Worm (Caenorhabditis elegans) whole organism, L3 larva: Measurements from ENCODE around the gene clec-146.

ENCODE experiments used
- aly-2 ChIP-seq: fragments of 150-350 bp; optimal IDR thresholded peaks from 2 replicates; lab custom pipeline; 2014; ENCODE audit warnings: missing biosample characterization, missing genetic modification characterization
- ama-1 ChIP-seq: fragments of 150-350 bp; optimal IDR thresholded peaks from 2 replicates; lab custom pipeline; 2018
- ceh-16 ChIP-seq: sonication (generic microtip); optimal IDR thresholded peaks from 2 replicates; lab custom pipeline; 2017; ENCODE audit warnings: missing biosample characterization, missing genetic modification characterization
- ceh-28 ChIP-seq: fragments of 150-350 bp; optimal IDR thresholded peaks from 2 replicates; lab custom pipeline; 2014; ENCODE audit warnings: missing biosample characterization, missing genetic modification reagents, missing genetic modification characterization
- ceh-82 ChIP-seq: fragments of 150-350 bp; optimal IDR thresholded peaks from 2 replicates; lab custom pipeline; 2014; ENCODE audit warnings: missing biosample characterization, missing genetic modification characterization
- ceh-9 ChIP-seq: sonication (generic microtip); optimal IDR thresholded peaks from 2 replicates; lab custom pipeline; 2018; ENCODE audit warnings: missing biosample characterization, missing genetic modification characterization
- daf-12 ChIP-seq: fragments of 150-350 bp; optimal IDR thresholded peaks from 2 replicates; lab custom pipeline; 2014; ENCODE audit warnings: missing biosample characterization, missing genetic modification reagents, missing genetic modification characterization
- egl-27 ChIP-seq: sonication (generic microtip); optimal IDR thresholded peaks from 4 replicates; lab custom pipeline; 2017; ENCODE audit warnings: missing biosample characterization, missing genetic modification reagents, missing genetic modification characterization
- egl-5 ChIP-seq: fragments of 150-350 bp; optimal IDR thresholded peaks from 2 replicates; lab custom pipeline; 2017; ENCODE audit warnings: missing biosample characterization, missing genetic modification reagents, missing genetic modification characterization, inconsistent platforms
- elt-1 ChIP-seq: fragments of 150-350 bp; optimal IDR thresholded peaks from 2 replicates; lab custom pipeline; 2014; ENCODE audit warnings: missing biosample characterization, missing genetic modification characterization
- elt-2 ChIP-seq: sonication (generic microtip); optimal IDR thresholded peaks from 2 replicates; lab custom pipeline; 2016; ENCODE audit warnings: missing genetic modification reagents, mild to moderate bottlenecking, missing genetic modification characterization, missing compliant biosample characterization
- eor-1 ChIP-seq, 2 experiments: fragments of 150-350 bp; optimal IDR thresholded peaks; 2 replicates each; lab custom pipeline; 2014 to 2018; ENCODE audit warnings: missing biosample characterization in 2 of 2, missing genetic modification characterization in 2 of 2
- fos-1 ChIP-seq: fragments of 150-350 bp; optimal IDR thresholded peaks from 2 replicates; lab custom pipeline; 2014; ENCODE audit warnings: missing biosample characterization, missing genetic modification characterization
- lin-15B ChIP-seq: fragments of 150-350 bp; optimal IDR thresholded peaks from 2 replicates; lab custom pipeline; 2014; ENCODE audit warnings: missing biosample characterization, missing genetic modification characterization
- lin-39 ChIP-seq: fragments of 150-350 bp; optimal IDR thresholded peaks from 2 replicates; lab custom pipeline; 2018; ENCODE audit warnings: missing biosample characterization, missing genetic modification reagents, missing genetic modification characterization
- mdl-1 ChIP-seq: fragments of 150-350 bp; optimal IDR thresholded peaks from 2 replicates; lab custom pipeline; 2014; ENCODE audit warnings: missing biosample characterization, missing genetic modification characterization
- nfya-1 ChIP-seq: sonication (generic microtip); optimal IDR thresholded peaks from 2 replicates; lab custom pipeline; 2017; ENCODE audit warnings: missing genetic modification characterization, mild to moderate bottlenecking, missing compliant biosample characterization, antibody characterized with exemption, moderate library complexity; ENCODE audit not compliant: insufficient read depth
- nhr-11 ChIP-seq: fragments of 150-350 bp; optimal IDR thresholded peaks from 2 replicates; lab custom pipeline; 2014; ENCODE audit warnings: missing biosample characterization, missing genetic modification characterization
- nhr-67 ChIP-seq: fragments of 150-350 bp; optimal IDR thresholded peaks from 2 replicates; lab custom pipeline; 2014; ENCODE audit warnings: missing biosample characterization, missing genetic modification characterization
- nhr-76 ChIP-seq: fragments of 150-350 bp; sonication (generic microtip); optimal IDR thresholded peaks from 5 replicates; lab custom pipeline; 2014; ENCODE audit warnings: missing biosample characterization, missing genetic modification characterization
- nhr-77 ChIP-seq: fragments of 150-350 bp; optimal IDR thresholded peaks from 2 replicates; lab custom pipeline; 2014; ENCODE audit warnings: missing biosample characterization, missing genetic modification characterization
- pha-4 ChIP-seq: fragments of 150-350 bp; optimal IDR thresholded peaks from 2 replicates; lab custom pipeline; 2014; ENCODE audit warnings: missing biosample characterization, missing genetic modification reagents, missing genetic modification characterization
- pqm-1 ChIP-seq: fragments of 150-350 bp; optimal IDR thresholded peaks from 2 replicates; lab custom pipeline; 2017; ENCODE audit warnings: missing biosample characterization, missing genetic modification characterization, inconsistent platforms
- sea-2 ChIP-seq: fragments of 150-350 bp; sonication (generic microtip); optimal IDR thresholded peaks from 4 replicates; lab custom pipeline; 2014; ENCODE audit warnings: missing biosample characterization, missing genetic modification reagents, missing genetic modification characterization
- skn-1 ChIP-seq: fragments of 150-350 bp; optimal IDR thresholded peaks from 2 replicates; lab custom pipeline; 2014; ENCODE audit warnings: missing biosample characterization, missing genetic modification characterization
- snpc-4 ChIP-seq: fragments of 150-350 bp; optimal IDR thresholded peaks from 2 replicates; lab custom pipeline; 2014; ENCODE audit warnings: missing biosample characterization, missing genetic modification characterization
- unc-39 ChIP-seq: sonication (generic microtip); optimal IDR thresholded peaks from 4 replicates; lab custom pipeline; 2017; ENCODE audit warnings: missing biosample characterization, missing genetic modification characterization
- ztf-4 ChIP-seq: fragments of 150-350 bp; optimal IDR thresholded peaks from 2 replicates; lab custom pipeline; 2014; ENCODE audit warnings: missing biosample characterization, missing genetic modification characterization

Gene clec-146

DNA sequence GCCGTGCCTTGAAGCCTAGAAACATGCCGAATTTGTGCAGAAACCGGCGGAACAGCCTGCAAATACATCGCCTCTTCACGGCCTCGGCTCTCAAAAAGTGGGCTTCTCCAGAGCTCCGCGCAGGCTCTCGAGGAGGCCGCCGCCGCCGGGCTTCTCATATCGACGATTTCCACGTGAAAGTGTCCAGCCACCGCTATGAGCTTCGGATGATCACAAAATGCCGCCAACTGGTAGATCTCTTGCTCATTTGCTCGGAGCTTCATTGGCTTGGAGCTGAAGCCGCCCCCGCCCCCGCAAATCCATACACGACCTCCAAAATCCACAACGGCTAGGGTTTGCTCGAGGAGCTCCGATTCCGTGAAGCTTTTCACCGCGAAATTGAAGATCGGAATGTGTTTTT is 33.0 kb downstream of the clec-146 start:
- TF ChIP-seq lin-39 (tag; lab: Kevin White, UChicago) (no peak), snpc-4 (tag; lab: Kevin White, UChicago) (no peak), mdl-1 (tag; lab: Kevin White, UChicago) (no peak), ztf-4 (no peak), fos-1 (tag; lab: Kevin White, UChicago) (no peak), eor-1 (tag; optimal IDR thresholded peaks at IDR 0.05; lab: Kevin White, UChicago) (no peak), nhr-11 (tag; lab: Kevin White, UChicago) (no peak), ama-1 (lab: Kevin White, UChicago) (no peak), unc-39 (tag; lab: Kevin White, UChicago) (no peak), nhr-77 (tag; lab: Kevin White, UChicago) (no peak), nfya-1 (tag; lab: Kevin White, UChicago) (no peak), ceh-9 (tag; lab: Kevin White, UChicago) (no peak), pqm-1 (tag; lab: Kevin White, UChicago) (no peak)

DNA sequence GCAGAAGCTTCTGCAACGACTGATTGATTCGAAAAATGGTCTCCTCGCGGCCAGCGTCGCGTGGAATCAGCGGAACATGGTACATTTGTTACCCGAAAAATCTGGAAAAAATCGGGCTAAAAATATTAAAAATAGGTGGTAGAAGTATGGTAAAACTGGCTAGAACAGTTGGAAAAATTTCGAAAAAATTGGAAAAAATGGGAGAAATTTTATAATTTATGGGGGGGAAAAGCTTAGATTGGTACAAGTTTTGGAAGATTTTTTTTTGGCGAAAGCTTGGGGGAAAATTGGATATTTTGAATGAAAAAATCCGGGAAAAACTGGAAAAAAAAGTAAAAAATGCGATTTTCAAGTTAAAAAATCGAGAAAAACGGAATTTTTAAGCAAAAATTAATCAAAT is 46.0 kb downstream of the clec-146 start, which contains the start of gene ddl-2:
TSS of gene ddl-2 (minus strand) at position 101 of the 400 bp plus-strand sequence.
- no peak for TF ChIP-seq nfya-1 (tag; lab: Kevin White, UChicago)
- no peak for TF ChIP-seq mdl-1 (tag; lab: Kevin White, UChicago)
- no peak for TF ChIP-seq elt-1 (tag; lab: Kevin White, UChicago)
- TF ChIP-seq ceh-28 (tag; lab: Kevin White, UChicago), result no peak
- no peak for TF ChIP-seq ceh-9 (tag; lab: Kevin White, UChicago)
- TF ChIP-seq ceh-82, result no peak
- TF ChIP-seq egl-5 (tag; lab: Kevin White, UChicago), result no peak
- no peak for TF ChIP-seq ama-1 (lab: Kevin White, UChicago)
- TF ChIP-seq fos-1 (tag; lab: Kevin White, UChicago), result no peak
- no peak for TF ChIP-seq nhr-77 (tag; lab: Kevin White, UChicago)
- no peak for TF ChIP-seq unc-39 (tag; lab: Kevin White, UChicago)
- TF ChIP-seq sea-2 (GFP tag; lab: Kevin White, UChicago), result no peak

DNA sequence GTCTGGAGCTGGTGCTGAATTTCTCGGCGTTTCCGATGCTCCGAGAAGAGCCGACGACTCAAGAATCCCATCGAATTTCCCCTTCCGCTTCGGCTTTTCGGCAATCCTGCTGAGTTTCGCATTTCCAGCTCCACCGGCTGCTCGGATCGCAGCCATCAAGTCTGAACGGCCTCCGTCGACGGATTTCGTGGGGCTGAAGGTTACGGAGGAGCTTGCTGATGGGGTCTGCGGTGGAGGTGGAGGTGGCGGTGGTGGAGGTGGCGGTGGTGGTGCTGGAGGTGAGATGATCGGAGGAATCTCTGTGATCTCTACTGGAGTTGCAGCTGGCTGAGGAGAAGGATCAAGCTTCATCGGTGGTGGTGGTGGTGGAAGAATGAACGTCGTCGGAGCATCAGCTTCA is 50.6 kb downstream of the clec-146 start:
- TF ChIP-seq nhr-67 (tag; lab: Kevin White, UChicago) (no peak), nfya-1 (tag; lab: Kevin White, UChicago) (no peak), ceh-28 (tag; lab: Kevin White, UChicago) (no peak), sea-2 (GFP tag; lab: Kevin White, UChicago) (no peak), pha-4 (tag; lab: Kevin White, UChicago) (no peak), nhr-76 (tag; lab: Kevin White, UChicago) (no peak), skn-1 (tag; lab: Kevin White, UChicago) (no peak), lin-15B (tag; lab: Kevin White, UChicago) (no peak), aly-2 (tag; lab: Kevin White, UChicago) (no peak)

DNA sequence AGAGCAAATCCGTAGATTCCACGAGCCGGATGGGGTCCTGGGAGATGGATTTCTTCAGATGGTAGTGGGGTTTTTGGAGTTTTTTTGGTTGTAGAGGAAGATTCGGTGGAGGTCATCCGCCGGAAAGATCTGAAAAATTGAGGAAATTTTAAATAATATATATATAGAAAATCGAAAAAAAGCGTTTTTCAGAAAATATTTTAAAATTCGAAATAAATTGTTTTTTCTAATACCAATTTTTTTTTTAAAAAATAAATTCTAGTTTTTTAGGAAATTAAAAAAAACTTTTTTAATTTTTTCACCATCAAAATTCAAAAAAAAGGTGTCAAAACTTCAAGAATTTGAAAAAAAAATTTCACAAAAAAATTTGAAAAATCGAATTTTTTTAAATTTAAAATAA is 52.6 kb downstream of the clec-146 start, which contains the start of the genes noa-1 and Y48E1B.17:
TSS of gene noa-1 (minus strand) at position 101 of the 400 bp plus-strand sequence.
TSS of gene Y48E1B.17 (minus strand) at position 129 of the 400 bp plus-strand sequence.
- TF ChIP-seq pqm-1 (tag; lab: Kevin White, UChicago) (no peak), daf-12 (tag; lab: Kevin White, UChicago) (no peak), egl-27 (tag; lab: Kevin White, UChicago) (no peak), nhr-67 (tag; lab: Kevin White, UChicago) (no peak), ceh-16 (tag; lab: Kevin White, UChicago) (no peak), aly-2 (tag; lab: Kevin White, UChicago) (no peak), egl-5 (tag; lab: Kevin White, UChicago) (no peak), sea-2 (GFP tag; lab: Kevin White, UChicago) (no peak), fos-1 (tag; lab: Kevin White, UChicago) (no peak), nfya-1 (tag; lab: Kevin White, UChicago) (no peak), ceh-9 (tag; lab: Kevin White, UChicago) (no peak), snpc-4 (tag; lab: Kevin White, UChicago) (no peak), elt-2 (tag; lab: Kevin White, UChicago) (no peak), nhr-11 (tag; lab: Kevin White, UChicago) (no peak), nhr-76 (tag; lab: Kevin White, UChicago) (no peak)
